Fruit fly (Drosophila melanogaster) whole organism, embryonic: Measurements from ENCODE around the gene Sry-alpha.
A peak's percentile ranks its signal among the peaks of the same experiment; 100 is the strongest.

Source experiments
- BtbVII ChIP-seq: fragments of 200-800 bp; sonication (Bioruptor generic); optimal IDR thresholded peaks from 3 replicates; lab custom pipeline; 2017; ENCODE audit warnings: missing biosample characterization, mild to moderate bottlenecking, missing genetic modification characterization
- CG10321 ChIP-seq: fragments of 200-800 bp; sonication (Bioruptor generic); IDR thresholded peaks from 2 replicates; pipeline ENCODE4 v1.3.6; 2022; ENCODE audit warnings: missing biosample characterization, missing genetic modification characterization
- CG10366 ChIP-seq: fragments of 200-800 bp; sonication (Bioruptor generic); IDR thresholded peaks from 2 replicates; pipeline ENCODE4 v1.3.6; 2022; ENCODE audit warnings: missing biosample characterization, missing genetic modification characterization
- CG12219 ChIP-seq: fragments of 200-800 bp; sonication (Bioruptor generic); optimal IDR thresholded peaks from 3 replicates; lab custom pipeline; 2018; ENCODE audit warnings: missing biosample characterization, mild to moderate bottlenecking, missing genetic modification characterization
- CG13296 ChIP-seq: fragments of 200-800 bp; sonication (Bioruptor generic); optimal IDR thresholded peaks from 3 replicates; lab custom pipeline; 2018; ENCODE audit warnings: missing biosample characterization, mild to moderate bottlenecking, missing genetic modification characterization
- CG15479 ChIP-seq: fragments of 200-800 bp; sonication (Bioruptor generic); optimal IDR thresholded peaks from 3 replicates; lab custom pipeline; 2019; ENCODE audit warnings: missing biosample characterization, mild to moderate bottlenecking, missing genetic modification characterization, moderate library complexity
- CG15514 ChIP-seq: fragments of 200-800 bp; sonication (Bioruptor generic); optimal IDR thresholded peaks from 3 replicates; lab custom pipeline; 2017; ENCODE audit warnings: missing biosample characterization, missing genetic modification characterization, mild to moderate bottlenecking, moderate library complexity, missing genetic modification reagents
- CG15696 ChIP-seq: fragments of 200-800 bp; sonication (Bioruptor generic); optimal IDR thresholded peaks from 2 replicates; lab custom pipeline; 2019; ENCODE audit warnings: missing biosample characterization, mild to moderate bottlenecking, missing genetic modification characterization, moderate library complexity
- CG17328 ChIP-seq: fragments of 200-800 bp; sonication (Bioruptor generic); IDR thresholded peaks from 2 replicates; pipeline ENCODE4 v1.3.6; 2022; ENCODE audit warnings: missing biosample characterization, missing genetic modification characterization
- CG17612 ChIP-seq: fragments of 200-800 bp; sonication (Bioruptor generic); IDR thresholded peaks from 2 replicates; pipeline ENCODE4 v1.3.6; 2022; ENCODE audit warnings: missing biosample characterization, missing genetic modification characterization
- CG2199 ChIP-seq: fragments of 200-800 bp; sonication (Bioruptor generic); IDR thresholded peaks from 3 replicates; pipeline ENCODE4 v1.3.6; 2022; ENCODE audit warnings: missing biosample characterization, missing genetic modification characterization
- CG2875 ChIP-seq: fragments of 200-800 bp; sonication (Bioruptor generic); optimal IDR thresholded peaks from 2 replicates; lab custom pipeline; 2017; ENCODE audit warnings: missing biosample characterization, mild to moderate bottlenecking, missing genetic modification characterization, missing genetic modification reagents
- CG30431 ChIP-seq: fragments of 200-800 bp; sonication (Bioruptor generic); optimal IDR thresholded peaks from 2 replicates; lab custom pipeline; 2017; ENCODE audit warnings: missing biosample characterization, missing genetic modification characterization
- CG6689 ChIP-seq: fragments of 200-800 bp; sonication (Bioruptor generic); IDR thresholded peaks from 2 replicates; pipeline ENCODE4 v1.3.6; 2022; ENCODE audit warnings: missing biosample characterization, missing genetic modification characterization
- CG6813 ChIP-seq: fragments of 200-800 bp; sonication (Bioruptor generic); optimal IDR thresholded peaks from 2 replicates; lab custom pipeline; 2017; ENCODE audit warnings: missing biosample characterization, missing genetic modification characterization, mild to moderate bottlenecking, moderate library complexity, missing genetic modification reagents
- CG8388 ChIP-seq: fragments of 200-800 bp; sonication (Bioruptor generic); optimal IDR thresholded peaks from 2 replicates; lab custom pipeline; 2019; ENCODE audit warnings: missing biosample characterization, mild to moderate bottlenecking, missing genetic modification characterization, moderate library complexity
- CG9817 ChIP-seq: fragments of 200-800 bp; sonication (Bioruptor generic); optimal IDR thresholded peaks from 2 replicates; lab custom pipeline; 2018; ENCODE audit warnings: missing biosample characterization, mild to moderate bottlenecking, missing genetic modification characterization, moderate library complexity
- E2f2 ChIP-seq: fragments of 200-800 bp; sonication (Bioruptor generic); IDR thresholded peaks from 2 replicates; pipeline ENCODE4 v1.3.6; 2022; ENCODE audit warnings: missing biosample characterization, missing genetic modification characterization
- Eip74EF ChIP-seq, 2 experiments: fragments of 200-800 bp in 1 of 2; fragments of >200 bp in 1 of 2; sonication (Bioruptor generic) in 1 of 2; optimal IDR thresholded peaks; 2 replicates each; lab custom pipeline; 2017 to 2019; ENCODE audit warnings: missing biosample characterization in 2 of 2, missing genetic modification characterization in 2 of 2, mild to moderate bottlenecking in 1 of 2, moderate library complexity in 1 of 2
- Fer1 ChIP-seq: fragments of 200-800 bp; sonication (Bioruptor generic); optimal IDR thresholded peaks from 2 replicates; lab custom pipeline; 2017; ENCODE audit warnings: missing biosample characterization, mild to moderate bottlenecking, missing genetic modification characterization
- H2.0 ChIP-seq: fragments of 200-800 bp; sonication (Bioruptor generic); IDR thresholded peaks from 2 replicates; pipeline ENCODE4 v1.3.6; 2022; ENCODE audit warnings: missing biosample characterization, missing genetic modification characterization
- Hand ChIP-seq: fragments of 200-800 bp; sonication (Bioruptor generic); optimal IDR thresholded peaks from 2 replicates; lab custom pipeline; 2017; ENCODE audit warnings: mild to moderate bottlenecking, missing biosample characterization, missing genetic modification reagents, missing genetic modification characterization
- Hr78 ChIP-seq, 2 experiments: fragments of 200-800 bp in 1 of 2; fragments of >200 bp in 1 of 2; sonication (Bioruptor generic) in 1 of 2; optimal IDR thresholded peaks; 2 replicates each; lab custom pipeline; 2017 to 2019; ENCODE audit warnings: missing biosample characterization in 2 of 2, missing genetic modification characterization in 2 of 2, mild to moderate bottlenecking in 1 of 2, moderate library complexity in 1 of 2
- MTF-1 ChIP-seq: fragments of 200-800 bp; sonication (Bioruptor generic); optimal IDR thresholded peaks from 2 replicates; lab custom pipeline; 2018; ENCODE audit warnings: missing biosample characterization, mild to moderate bottlenecking, missing genetic modification characterization, borderline replicate concordance
- Max ChIP-seq: fragments of 200-800 bp; sonication (Bioruptor generic); optimal IDR thresholded peaks from 2 replicates; lab custom pipeline; 2016; ENCODE audit warnings: missing biosample characterization, mild to moderate bottlenecking, missing genetic modification characterization
- Meics ChIP-seq: fragments of 200-800 bp; sonication (Bioruptor generic); optimal IDR thresholded peaks from 2 replicates; lab custom pipeline; 2017; ENCODE audit warnings: missing biosample characterization, mild to moderate bottlenecking, missing genetic modification characterization
- Oaz ChIP-seq: fragments of 200-800 bp; sonication (Bioruptor generic); IDR thresholded peaks from 2 replicates; pipeline ENCODE4 v1.3.6; 2022; ENCODE audit warnings: missing biosample characterization, missing genetic modification characterization
- Pdp1 ChIP-seq, 2 experiments: fragments of 200-800 bp; sonication (Bioruptor generic); optimal IDR thresholded peaks; 3 replicates each; lab custom pipeline; 2016; ENCODE audit warnings: missing biosample characterization in 2 of 2, missing genetic modification characterization in 2 of 2, mild to moderate bottlenecking in 1 of 2, moderate library complexity in 1 of 2
- Ravus ChIP-seq: fragments of 200-800 bp; sonication (Bioruptor generic); IDR thresholded peaks from 2 replicates; pipeline ENCODE4 v1.3.6; 2022; ENCODE audit warnings: missing biosample characterization, missing genetic modification characterization
- Sox102F ChIP-seq: fragments of 200-800 bp; sonication (Bioruptor generic); optimal IDR thresholded peaks from 2 replicates; lab custom pipeline; 2018; ENCODE audit warnings: missing biosample characterization, mild to moderate bottlenecking, missing genetic modification characterization, moderate library complexity
- ab ChIP-seq: fragments of 200-800 bp; sonication (Bioruptor generic); optimal IDR thresholded peaks from 2 replicates; lab custom pipeline; 2016; ENCODE audit warnings: missing biosample characterization, missing genetic modification characterization
- ac ChIP-seq: fragments of 200-800 bp; sonication (Bioruptor generic); optimal IDR thresholded peaks from 3 replicates; lab custom pipeline; 2017; ENCODE audit warnings: missing biosample characterization, mild to moderate bottlenecking, missing genetic modification characterization
- ato ChIP-seq: fragments of 200-800 bp; sonication (Bioruptor generic); IDR thresholded peaks from 2 replicates; pipeline ENCODE4 v1.3.6; 2022; ENCODE audit warnings: missing biosample characterization, missing genetic modification characterization; ENCODE audit not compliant: partially characterized antibody
- crp ChIP-seq, 2 experiments: fragments of 200-800 bp; sonication (Bioruptor generic); optimal IDR thresholded peaks; 2 replicates in 1 of 2; 3 replicates in 1 of 2; lab custom pipeline; 2017; ENCODE audit warnings: missing biosample characterization in 2 of 2, missing genetic modification characterization in 2 of 2, mild to moderate bottlenecking in 1 of 2, moderate library complexity in 1 of 2
- danr ChIP-seq: fragments of 200-800 bp; sonication (Bioruptor generic); IDR thresholded peaks from 2 replicates; pipeline ENCODE4 v1.3.6; 2022; ENCODE audit warnings: missing biosample characterization, missing genetic modification characterization
- exex ChIP-seq: fragments of 200-800 bp; sonication (Bioruptor generic); optimal IDR thresholded peaks from 4 replicates; lab custom pipeline; 2018; ENCODE audit warnings: missing biosample characterization, mild to moderate bottlenecking, missing genetic modification characterization, moderate library complexity
- ftz-f1 ChIP-seq: fragments of 200-800 bp; sonication (Bioruptor generic); optimal IDR thresholded peaks from 2 replicates; lab custom pipeline; 2016; ENCODE audit warnings: missing biosample characterization, missing genetic modification characterization
- gro ChIP-seq: fragments of 200-800 bp; sonication (Bioruptor generic); optimal IDR thresholded peaks from 2 replicates; lab custom pipeline; 2016; ENCODE audit warnings: missing biosample characterization, missing genetic modification characterization
- gsb ChIP-seq: fragments of 200-800 bp; sonication (Bioruptor generic); IDR thresholded peaks from 2 replicates; pipeline ENCODE4 v1.3.6; 2022; ENCODE audit warnings: missing biosample characterization, missing genetic modification characterization
- gt ChIP-seq: fragments of 200-800 bp; sonication (Bioruptor generic); IDR thresholded peaks from 2 replicates; pipeline ENCODE4 v1.3.6; 2022; ENCODE audit warnings: missing biosample characterization, missing genetic modification characterization
- lmd ChIP-seq: fragments of 200-800 bp; sonication (Bioruptor generic); IDR thresholded peaks from 2 replicates; pipeline ENCODE4 v1.3.6; 2022; ENCODE audit warnings: missing biosample characterization, missing genetic modification characterization
- mirr ChIP-seq: fragments of 200-800 bp; sonication (Bioruptor generic); optimal IDR thresholded peaks from 3 replicates; lab custom pipeline; 2018; ENCODE audit warnings: missing biosample characterization, mild to moderate bottlenecking, missing genetic modification characterization
- nerfin-1 ChIP-seq: fragments of 200-800 bp; sonication (Bioruptor generic); optimal IDR thresholded peaks from 3 replicates; lab custom pipeline; 2019; ENCODE audit warnings: missing biosample characterization, mild to moderate bottlenecking, missing genetic modification characterization, moderate library complexity
- phol ChIP-seq: fragments of 200-800 bp; sonication (Bioruptor generic); optimal IDR thresholded peaks from 3 replicates; lab custom pipeline; 2018; ENCODE audit warnings: missing biosample characterization, mild to moderate bottlenecking, missing genetic modification characterization, moderate library complexity
- pum ChIP-seq: fragments of 200-800 bp; sonication (Bioruptor generic); optimal IDR thresholded peaks from 2 replicates; lab custom pipeline; 2016; ENCODE audit warnings: missing biosample characterization, missing genetic modification characterization
- rib ChIP-seq: fragments of 200-800 bp; sonication (Bioruptor generic); IDR thresholded peaks from 2 replicates; pipeline ENCODE4 v1.3.6; 2022; ENCODE audit warnings: missing biosample characterization, missing genetic modification characterization
- sens ChIP-seq: fragments of 200-800 bp; sonication (Bioruptor generic); peaks from one replicate; lab custom pipeline; 2016; ENCODE audit warnings: missing biosample characterization, missing genetic modification characterization
- slp2 ChIP-seq: fragments of 200-800 bp; sonication (Bioruptor generic); optimal IDR thresholded peaks from 2 replicates; lab custom pipeline; 2016; ENCODE audit warnings: missing biosample characterization, missing genetic modification characterization
- tx ChIP-seq: fragments of 200-800 bp; sonication (Bioruptor generic); optimal IDR thresholded peaks from 2 replicates; lab custom pipeline; 2016; ENCODE audit warnings: missing biosample characterization, missing genetic modification characterization
- usp ChIP-seq: fragments of >200 bp; optimal IDR thresholded peaks from 2 replicates; lab custom pipeline; 2017; ENCODE audit warnings: missing biosample characterization, missing genetic modification characterization
- zen ChIP-seq: fragments of 200-800 bp; sonication (Bioruptor generic); optimal IDR thresholded peaks from 3 replicates; lab custom pipeline; 2018; ENCODE audit warnings: missing biosample characterization, mild to moderate bottlenecking, missing genetic modification characterization, moderate library complexity

Gene Sry-alpha

DNA sequence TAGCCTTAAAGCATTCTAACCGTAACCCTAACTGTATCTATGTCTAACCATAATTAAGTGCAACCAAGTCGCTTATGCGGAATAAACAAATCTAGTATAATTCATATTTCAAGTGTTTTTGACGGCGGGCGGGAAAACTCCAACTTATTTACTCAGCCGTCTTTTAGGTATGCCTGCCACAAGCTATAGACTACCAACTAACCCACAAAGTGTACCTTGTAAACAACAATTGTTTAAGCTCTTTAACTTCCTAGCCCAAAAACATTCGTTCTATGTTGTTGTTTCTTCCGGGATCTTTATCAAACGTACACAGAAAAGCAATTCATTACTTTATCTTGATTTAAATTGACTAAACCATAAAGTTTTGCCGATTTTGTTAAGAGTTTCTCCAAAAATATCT is 48.8 kb upstream of the Sry-alpha start (continued):
- TF ChIP-seq Hr78 (GFP tag; optimal IDR thresholded peaks at IDR 0.05; lab: Kevin White, UChicago) (no peak), CG12219 (GFP tag; lab: Kevin White, UChicago) (no peak), ato (GFP tag; lab: Robert Waterston, UW) (no peak), Eip74EF (GFP tag; optimal IDR thresholded peaks at IDR 0.05; lab: Kevin White, UChicago) (peak in 1 of 2 experiments; percentile 7), Hand (GFP tag; lab: Kevin White, UChicago) (no peak), CG10321 (GFP tag; lab: Robert Waterston, UW) (no peak), rib (no peak), CG30431 (no peak), CG6689 (GFP tag; lab: Robert Waterston, UW) (no peak), ab (GFP tag; lab: Kevin White, UChicago) (no peak), CG17328 (GFP tag; lab: Robert Waterston, UW) (no peak), usp (GFP tag; lab: Kevin White, UChicago) (no peak), danr (GFP tag; lab: Robert Waterston, UW) (no peak), ac (GFP tag; lab: Kevin White, UChicago) (no peak), CG2199 (GFP tag; lab: Robert Waterston, UW) (no peak), CG10366 (no peak), H2.0 (no peak), E2f2 (GFP tag; lab: Robert Waterston, UW) (no peak), CG15479 (GFP tag; lab: Kevin White, UChicago) (no peak), gsb (no peak), sens (GFP tag; lab: Kevin White, UChicago) (peak; percentile 63), crp (GFP tag; optimal IDR thresholded peaks at IDR 0.05; lab: Kevin White, UChicago) (no peak), zen (tag; lab: Kevin White, UChicago) (no peak), CG17612 (no peak), ftz-f1 (no peak), lmd (no peak), gt (no peak), mirr (GFP tag; lab: Kevin White, UChicago) (peak; percentile 17), CG2875 (GFP tag; lab: Kevin White, UChicago) (no peak), gro (GFP tag; lab: Kevin White, UChicago) (no peak), nerfin-1 (tag; lab: Kevin White, UChicago) (no peak), CG13296 (GFP tag; lab: Kevin White, UChicago) (peak; percentile 8), MTF-1 (GFP tag; lab: Kevin White, UChicago) (no peak), slp2 (no peak), Sox102F (GFP tag; lab: Kevin White, UChicago) (no peak), CG15514 (GFP tag; lab: Kevin White, UChicago) (peak; percentile 23), BtbVII (GFP tag; lab: Kevin White, UChicago) (peak; percentile 0), CG6813 (peak; percentile 33), exex (tag; lab: Kevin White, UChicago) (no peak), Pdp1 (GFP tag; optimal IDR thresholded peaks at IDR 0.05; lab: Kevin White, UChicago) (no peak), CG9817 (tag; lab: Kevin White, UChicago) (no peak), Max (GFP tag; lab: Kevin White, UChicago) (no peak), CG15696 (tag; lab: Kevin White, UChicago) (no peak), Meics (GFP tag; lab: Kevin White, UChicago) (no peak), pum (GFP tag; lab: Kevin White, UChicago) (no peak), Ravus (GFP tag; lab: Robert Waterston, UW) (no peak), phol (no peak), tx (GFP tag; lab: Kevin White, UChicago) (no peak), Fer1 (peak; percentile 58), Oaz (GFP tag; lab: Robert Waterston, UW) (no peak), CG8388 (GFP tag; lab: Kevin White, UChicago) (no peak)
